Fruit fly (Drosophila melanogaster): ENCODE data around the gene CG33644.
A peak's percentile ranks its signal among the peaks of the same experiment; 100 is the strongest.

CG33644 gene

dm6 chr2L:13554547-13555159, 22.8 kb downstream of the CG33644 start (continued):
- TF ChIP-seq CG11456 (GFP tag; IDR thresholded peaks at IDR 0.05): no peak
- no peak for TF ChIP-seq CG10979 (tag; optimal IDR thresholded peaks at IDR 0.05)
- no peak for TF ChIP-seq danr (GFP tag; IDR thresholded peaks at IDR 0.05)
- TF ChIP-seq CG2199 (GFP tag; IDR thresholded peaks at IDR 0.05): peak; percentile 62; the same call in 1 of the 3 replicates
- no peak for TF ChIP-seq Ets65A (GFP tag)
- TF ChIP-seq B-H2 (GFP tag; optimal IDR thresholded peaks at IDR 0.05): no peak
- TF ChIP-seq Asciz (GFP tag; optimal IDR thresholded peaks at IDR 0.05): no peak
- no peak for TF ChIP-seq CG14710 (tag; optimal IDR thresholded peaks at IDR 0.05)
- no peak for TF ChIP-seq Kr (GFP tag; optimal IDR thresholded peaks at IDR 0.05)
- no peak for TF ChIP-seq dmrt99B (tag; optimal IDR thresholded peaks at IDR 0.05)
- no peak for TF ChIP-seq schlank (tag; optimal IDR thresholded peaks at IDR 0.05)

- TF ChIP-seq cato (GFP tag; optimal IDR thresholded peaks at IDR 0.05; ENCODE audit: borderline replicate concordance): no peak
- TF ChIP-seq sd (tag; optimal IDR thresholded peaks at IDR 0.05): peak; percentile 37
- peak; percentile 45 for TF ChIP-seq CG13894 (tag; optimal IDR thresholded peaks at IDR 0.05)
- 0 out of 3 replicates have a peak, but pooled peaks have one; percentile 10 for TF ChIP-seq CG11695 (GFP tag; IDR thresholded peaks at IDR 0.05)
- TF ChIP-seq CG10321 (GFP tag; IDR thresholded peaks at IDR 0.05): no peak
- TF ChIP-seq CG18599 (GFP tag; optimal IDR thresholded peaks at IDR 0.05): peak; percentile 36
- TF ChIP-seq Ptx1 (GFP tag; IDR thresholded peaks at IDR 0.05): no peak
- TF ChIP-seq crol (GFP tag; IDR thresholded peaks at IDR 0.05): peak; percentile 75
- peak; percentile 6 for TF ChIP-seq exex (tag; optimal IDR thresholded peaks at IDR 0.05)
- TF ChIP-seq onecut (GFP tag; IDR thresholded peaks at IDR 0.05): peak; percentile 30; the same call in 1 of the 2 replicates
- TF ChIP-seq NC2α (GFP tag; optimal IDR thresholded peaks at IDR 0.05): no peak
- TF ChIP-seq abd-A (tag; optimal IDR thresholded peaks at IDR 0.05): peak; percentile 97
- peak; percentile 17; the same call in 1 of the 2 replicates for TF ChIP-seq ranshi (GFP tag; IDR thresholded peaks at IDR 0.05)
- no peak for TF ChIP-seq CG32772 (GFP tag; IDR thresholded peaks at IDR 0.05)
- TF ChIP-seq CG10267 (tag; optimal IDR thresholded peaks at IDR 0.05): no peak
- peak; percentile 67 for TF ChIP-seq nerfin-1 (tag; optimal IDR thresholded peaks at IDR 0.05)
- no peak for TF ChIP-seq CG8388 (GFP tag; optimal IDR thresholded peaks at IDR 0.05)
- TF ChIP-seq CG7745 (tag; optimal IDR thresholded peaks at IDR 0.05): no peak
- no peak for TF ChIP-seq D19A (tag; optimal IDR thresholded peaks at IDR 0.05)
These were observed 23.5 kb downstream of the CG33644 start for dm6 chr2L:13555397-13555796.

dm6 chr2L:13568938-13569337, 37.1 kb downstream of the CG33644 start:
- TF ChIP-seq CG13424 (tag; optimal IDR thresholded peaks at IDR 0.05) (no peak), pnt (GFP tag; optimal IDR thresholded peaks at IDR 0.05) (no peak), CG10147 (GFP tag; optimal IDR thresholded peaks at IDR 0.05) (no peak), Side (GFP tag; optimal IDR thresholded peaks at IDR 0.05) (no peak), Tbp (GFP tag; optimal IDR thresholded peaks at IDR 0.05) (no peak), Xrp1 (GFP tag; IDR thresholded peaks at IDR 0.05) (no peak), slou (GFP tag; optimal IDR thresholded peaks at IDR 0.05) (no peak), gt (GFP tag; IDR thresholded peaks at IDR 0.05) (no peak), aop (GFP tag; IDR thresholded peaks at IDR 0.05) (no peak), exex (tag; optimal IDR thresholded peaks at IDR 0.05) (no peak), CG12942 (GFP tag; optimal IDR thresholded peaks at IDR 0.05) (no peak), CG14014 (GFP tag; IDR thresholded peaks at IDR 0.05) (no peak), CG10543 (GFP tag; optimal IDR thresholded peaks at IDR 0.05) (no peak), Dref (GFP tag; IDR thresholded peaks at IDR 0.05) (no peak), Nf-YC (tag; optimal IDR thresholded peaks at IDR 0.05) (no peak), lbe (GFP tag; optimal IDR thresholded peaks at IDR 0.05) (no peak), HHEX (GFP tag; optimal IDR thresholded peaks at IDR 0.05) (no peak)

All from whole organism, embryonic.